Fruit fly (Drosophila melanogaster) whole organism, embryonic: ENCODE results near the gene Rcd2.

Experiments used
- Atf-2 ChIP-seq: fragments of 200-800 bp; sonication (Bioruptor generic); optimal IDR thresholded peaks from 2 replicates; lab custom pipeline; 2016; ENCODE audit warnings: missing biosample characterization, missing genetic modification characterization
- Blimp-1 ChIP-seq: fragments of 200-800 bp; sonication (Bioruptor generic); optimal IDR thresholded peaks from 3 replicates; lab custom pipeline; 2018; ENCODE audit warnings: missing biosample characterization, missing genetic modification characterization, mild to moderate bottlenecking, moderate library complexity, missing genetic modification reagents
- C15 ChIP-seq: fragments of 200-800 bp; sonication (Bioruptor generic); IDR thresholded peaks from 3 replicates; pipeline ENCODE4 v1.3.6; 2022; ENCODE audit warnings: missing biosample characterization, missing genetic modification characterization
- CG12942 ChIP-seq: fragments of 200-800 bp; sonication (Bioruptor generic); optimal IDR thresholded peaks from 3 replicates; lab custom pipeline; 2016; ENCODE audit warnings: missing biosample characterization, missing genetic modification characterization
- CG13123 ChIP-seq: fragments of 200-800 bp; sonication (Bioruptor generic); optimal IDR thresholded peaks from 2 replicates; lab custom pipeline; 2016; ENCODE audit warnings: missing biosample characterization, missing genetic modification characterization
- CG14667 ChIP-seq: fragments of 200-800 bp; sonication (Bioruptor generic); IDR thresholded peaks from 2 replicates; pipeline ENCODE4 v1.3.6; 2022; ENCODE audit warnings: missing biosample characterization, missing genetic modification characterization
- CG15514 ChIP-seq: fragments of 200-800 bp; sonication (Bioruptor generic); optimal IDR thresholded peaks from 3 replicates; lab custom pipeline; 2017; ENCODE audit warnings: missing biosample characterization, missing genetic modification characterization, mild to moderate bottlenecking, moderate library complexity, missing genetic modification reagents
- CG15601 ChIP-seq: fragments of 200-800 bp; sonication (Bioruptor generic); optimal IDR thresholded peaks from 3 replicates; lab custom pipeline; 2019; ENCODE audit warnings: missing biosample characterization, mild to moderate bottlenecking, missing genetic modification characterization, moderate library complexity
- CG1647 ChIP-seq: fragments of 200-800 bp; sonication (Bioruptor generic); optimal IDR thresholded peaks from 3 replicates; lab custom pipeline; 2016; ENCODE audit warnings: missing biosample characterization, missing genetic modification characterization
- CG18764 ChIP-seq: fragments of 200-800 bp; sonication (Bioruptor generic); optimal IDR thresholded peaks from 3 replicates; lab custom pipeline; 2016; ENCODE audit warnings: missing biosample characterization, missing genetic modification characterization
- CG2678 ChIP-seq: fragments of 200-800 bp; sonication (Bioruptor generic); optimal IDR thresholded peaks from 3 replicates; lab custom pipeline; 2019; ENCODE audit warnings: missing biosample characterization, mild to moderate bottlenecking, missing genetic modification characterization, moderate library complexity
- CG2712 ChIP-seq: fragments of 200-800 bp; optimal IDR thresholded peaks from 3 replicates; lab custom pipeline; 2019; ENCODE audit warnings: missing biosample characterization, mild to moderate bottlenecking, missing genetic modification characterization, moderate library complexity
- CG2889 ChIP-seq: fragments of 200-800 bp; sonication (Bioruptor generic); IDR thresholded peaks from 3 replicates; pipeline ENCODE4 v1.3.6; 2022; ENCODE audit warnings: missing biosample characterization, missing genetic modification characterization
- CG3065 ChIP-seq: fragments of 200-800 bp; sonication (Bioruptor generic); optimal IDR thresholded peaks from 2 replicates; lab custom pipeline; 2016; ENCODE audit warnings: missing biosample characterization, missing genetic modification characterization
- CG33557 ChIP-seq: fragments of 200-800 bp; sonication (Bioruptor generic); optimal IDR thresholded peaks from 2 replicates; lab custom pipeline; 2019; ENCODE audit warnings: missing biosample characterization, mild to moderate bottlenecking, missing genetic modification characterization, moderate library complexity
- CG3995 ChIP-seq: fragments of 200-800 bp; sonication (Bioruptor generic); optimal IDR thresholded peaks from 3 replicates; lab custom pipeline; 2016; ENCODE audit warnings: missing biosample characterization, missing genetic modification characterization
- CG6175 ChIP-seq: fragments of 200-800 bp; sonication (Bioruptor generic); IDR thresholded peaks from 3 replicates; pipeline ENCODE4 v1.3.6; 2022; ENCODE audit warnings: missing biosample characterization, missing genetic modification characterization
- CG7556 ChIP-seq: fragments of 200-800 bp; sonication (Bioruptor generic); optimal IDR thresholded peaks from 2 replicates; lab custom pipeline; 2017; ENCODE audit warnings: missing biosample characterization, mild to moderate bottlenecking, missing genetic modification characterization
- CG8089 ChIP-seq: fragments of 200-800 bp; sonication (Bioruptor generic); optimal IDR thresholded peaks from 3 replicates; lab custom pipeline; 2016; ENCODE audit warnings: missing biosample characterization, missing genetic modification characterization
- CG9817 ChIP-seq: fragments of 200-800 bp; sonication (Bioruptor generic); optimal IDR thresholded peaks from 2 replicates; lab custom pipeline; 2018; ENCODE audit warnings: missing biosample characterization, mild to moderate bottlenecking, missing genetic modification characterization, moderate library complexity
- Dip3 ChIP-seq: fragments of 200-800 bp; sonication (Bioruptor generic); optimal IDR thresholded peaks from 3 replicates; lab custom pipeline; 2016; ENCODE audit warnings: missing biosample characterization, missing genetic modification characterization
- Doc2 ChIP-seq: fragments of 200-800 bp; sonication (Bioruptor generic); IDR thresholded peaks from 2 replicates; pipeline ENCODE4 v1.3.6; 2022; ENCODE audit warnings: missing biosample characterization, missing genetic modification characterization
- Doc3 ChIP-seq: fragments of 200-800 bp; sonication (Bioruptor generic); IDR thresholded peaks from 3 replicates; pipeline ENCODE4 v1.3.6; 2022; ENCODE audit warnings: missing biosample characterization, missing genetic modification characterization; ENCODE audit not compliant: partially characterized antibody
- H15 ChIP-seq: fragments of 200-800 bp; sonication (Bioruptor generic); IDR thresholded peaks from 3 replicates; pipeline ENCODE4 v1.3.6; 2022; ENCODE audit warnings: missing biosample characterization, missing genetic modification characterization
- Hr39 ChIP-seq: fragments of >200 bp; optimal IDR thresholded peaks from 2 replicates; lab custom pipeline; 2017
- Hr51 ChIP-seq, 2 experiments: fragments of 200-800 bp; sonication (Bioruptor generic); optimal IDR thresholded peaks; 2 replicates in 1 of 2; 3 replicates in 1 of 2; lab custom pipeline; 2016 to 2018; ENCODE audit warnings: missing biosample characterization in 2 of 2, missing genetic modification characterization in 2 of 2, mild to moderate bottlenecking in 1 of 2, moderate library complexity in 1 of 2
- MTF-1 ChIP-seq: fragments of 200-800 bp; sonication (Bioruptor generic); optimal IDR thresholded peaks from 2 replicates; lab custom pipeline; 2018; ENCODE audit warnings: missing biosample characterization, mild to moderate bottlenecking, missing genetic modification characterization, borderline replicate concordance
- Med ChIP-seq: fragments of 200-800 bp; sonication (Bioruptor generic); peaks from one replicate; lab custom pipeline; 2016; ENCODE audit warnings: missing biosample characterization, missing genetic modification characterization, mild to moderate bottlenecking, inconsistent platforms, moderate library complexity
- Mes4 ChIP-seq: fragments of 200-800 bp; sonication (Bioruptor generic); optimal IDR thresholded peaks from 2 replicates; lab custom pipeline; 2016; ENCODE audit warnings: missing biosample characterization, missing genetic modification characterization
- Oaz ChIP-seq: fragments of 200-800 bp; sonication (Bioruptor generic); IDR thresholded peaks from 2 replicates; pipeline ENCODE4 v1.3.6; 2022; ENCODE audit warnings: missing biosample characterization, missing genetic modification characterization
- Poxn ChIP-seq: fragments of 200-800 bp; sonication (Bioruptor generic); IDR thresholded peaks from 2 replicates; pipeline ENCODE4 v1.3.6; 2022; ENCODE audit warnings: missing biosample characterization, missing genetic modification characterization
- Sry-δ ChIP-seq: fragments of 200-800 bp; sonication (Bioruptor generic); optimal IDR thresholded peaks from 2 replicates; lab custom pipeline; 2016; ENCODE audit warnings: missing biosample characterization, missing genetic modification characterization
- TFAM ChIP-seq: fragments of 200-800 bp; sonication (Bioruptor generic); optimal IDR thresholded peaks from 2 replicates; lab custom pipeline; 2017; ENCODE audit warnings: missing biosample characterization, missing genetic modification characterization, inconsistent platforms
- abd-A ChIP-seq: fragments of 200-800 bp; sonication (Bioruptor generic); optimal IDR thresholded peaks from 3 replicates; lab custom pipeline; 2019; ENCODE audit warnings: missing biosample characterization, mild to moderate bottlenecking, missing genetic modification characterization, moderate library complexity
- al ChIP-seq: fragments of 200-800 bp; sonication (Bioruptor generic); IDR thresholded peaks from 2 replicates; pipeline ENCODE4 v1.3.6; 2022; ENCODE audit warnings: missing biosample characterization, missing genetic modification characterization
- dimm ChIP-seq: fragments of 200-800 bp; sonication (Bioruptor generic); IDR thresholded peaks from 2 replicates; pipeline ENCODE4 v1.3.6; 2022; ENCODE audit warnings: missing biosample characterization, missing genetic modification characterization
- en ChIP-seq: fragments of 200-800 bp; sonication (Bioruptor generic); optimal IDR thresholded peaks from 2 replicates; lab custom pipeline; 2016; ENCODE audit warnings: missing biosample characterization, missing genetic modification characterization
- ewg ChIP-seq: fragments of 200-800 bp; sonication (Bioruptor generic); optimal IDR thresholded peaks from 3 replicates; lab custom pipeline; 2017; ENCODE audit warnings: mild to moderate bottlenecking, missing biosample characterization, missing genetic modification reagents, missing genetic modification characterization
- fd64A ChIP-seq: fragments of 200-800 bp; sonication (Bioruptor generic); optimal IDR thresholded peaks from 3 replicates; lab custom pipeline; 2018; ENCODE audit warnings: missing biosample characterization, mild to moderate bottlenecking, missing genetic modification characterization
- gfzf ChIP-seq: fragments of 200-800 bp; sonication (Bioruptor generic); optimal IDR thresholded peaks from 2 replicates; lab custom pipeline; 2016; ENCODE audit warnings: missing biosample characterization, mild to moderate bottlenecking, missing genetic modification characterization, moderate library complexity
- hb ChIP-seq: fragments of 200-800 bp; sonication (Bioruptor generic); IDR thresholded peaks from 3 replicates; pipeline ENCODE4 v1.3.6; 2022; ENCODE audit warnings: missing biosample characterization, missing genetic modification characterization; ENCODE audit not compliant: partially characterized antibody
- jigr1 ChIP-seq: fragments of 200-800 bp; sonication (Bioruptor generic); IDR thresholded peaks from 3 replicates; pipeline ENCODE4 v1.3.6; 2022; ENCODE audit warnings: missing biosample characterization, missing genetic modification characterization
- jumu ChIP-seq: fragments of 200-800 bp; sonication (Bioruptor generic); optimal IDR thresholded peaks from 3 replicates; lab custom pipeline; 2016; ENCODE audit warnings: missing biosample characterization, missing genetic modification characterization
- peb ChIP-seq: fragments of 200-800 bp; sonication (Bioruptor generic); IDR thresholded peaks from 2 replicates; pipeline ENCODE4 v1.3.6; 2022; ENCODE audit warnings: missing biosample characterization, missing genetic modification characterization
- pzg ChIP-seq: fragments of 200-800 bp; sonication (Bioruptor generic); optimal IDR thresholded peaks from 3 replicates; lab custom pipeline; 2018; ENCODE audit warnings: missing biosample characterization, mild to moderate bottlenecking, missing genetic modification characterization, moderate library complexity
- ranshi ChIP-seq: fragments of 200-800 bp; sonication (Bioruptor generic); IDR thresholded peaks from 2 replicates; pipeline ENCODE4 v1.3.6; 2022; ENCODE audit warnings: missing biosample characterization, missing genetic modification characterization
- schlank ChIP-seq: fragments of 200-800 bp; sonication (Bioruptor generic); optimal IDR thresholded peaks from 2 replicates; lab custom pipeline; 2018; ENCODE audit warnings: missing biosample characterization, mild to moderate bottlenecking, missing genetic modification characterization
- seq ChIP-seq: fragments of 200-800 bp; sonication (Bioruptor generic); IDR thresholded peaks from 2 replicates; pipeline ENCODE4 v1.3.6; 2022; ENCODE audit warnings: missing biosample characterization, missing genetic modification characterization
- sima ChIP-seq: fragments of 200-800 bp; sonication (Bioruptor generic); optimal IDR thresholded peaks from 2 replicates; lab custom pipeline; 2016; ENCODE audit warnings: missing biosample characterization, missing genetic modification characterization
- sqz ChIP-seq: fragments of 200-800 bp; sonication (Bioruptor generic); optimal IDR thresholded peaks from 3 replicates; lab custom pipeline; 2018; ENCODE audit warnings: missing biosample characterization, mild to moderate bottlenecking, missing genetic modification characterization
- tgo ChIP-seq: fragments of 200-800 bp; sonication (Bioruptor generic); IDR thresholded peaks from 3 replicates; pipeline ENCODE4 v1.3.6; 2022; ENCODE audit warnings: missing biosample characterization, missing genetic modification characterization

The Rcd2 gene

DNA sequence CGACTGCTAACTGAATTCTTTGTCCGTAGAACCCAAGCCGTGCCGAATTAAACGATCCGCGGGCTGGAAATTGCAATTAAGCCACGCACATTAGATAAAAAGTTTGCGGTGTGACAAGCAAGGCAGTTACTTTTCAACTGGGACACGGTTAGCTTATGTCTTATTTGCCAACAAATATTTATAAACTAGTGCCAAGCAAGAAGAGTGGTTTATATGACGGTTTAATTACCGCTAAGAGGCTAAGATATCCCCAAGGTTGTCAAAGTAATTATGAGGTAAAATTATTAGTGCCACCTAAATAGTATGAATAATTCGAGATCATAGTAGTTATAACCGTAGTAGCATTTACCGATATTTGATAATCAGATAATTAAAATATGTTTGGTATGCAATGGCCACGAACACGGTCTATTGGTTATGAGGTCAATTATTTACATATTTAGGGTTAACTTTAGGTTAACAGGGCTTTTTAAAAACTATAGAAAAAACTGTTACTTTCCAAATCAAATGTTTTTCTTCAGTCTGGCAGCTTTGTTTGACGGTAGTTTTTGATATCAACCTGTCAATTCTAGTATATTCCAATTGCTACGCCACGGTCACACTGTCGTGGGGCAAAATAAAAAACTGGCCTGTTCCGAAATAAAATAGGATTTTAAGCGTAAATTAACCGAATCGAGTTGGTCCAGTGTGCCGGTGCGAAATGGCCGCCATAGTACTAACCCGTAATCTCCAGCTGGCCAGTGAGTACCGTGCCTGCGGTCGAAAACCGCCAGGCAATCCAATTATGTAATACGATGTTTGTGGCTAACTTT is 45.2 kb downstream of the Rcd2 start, which contains the start of gene ZnT77C (continued):
- TF ChIP-seq CG3995 (GFP tag; lab: Kevin White, UChicago) = peak; percentile 93
- TF ChIP-seq Blimp-1 (GFP tag; lab: Kevin White, UChicago) = no peak
- no peak for TF ChIP-seq Hr51 (GFP tag; optimal IDR thresholded peaks at IDR 0.05; lab: Kevin White, UChicago)
- TF ChIP-seq CG15514 (GFP tag; lab: Kevin White, UChicago) = peak; percentile 3
- TF ChIP-seq seq (GFP tag; lab: Robert Waterston, UW) = no peak
- TF ChIP-seq CG18764 = no peak
- no peak for TF ChIP-seq CG3065 (GFP tag; lab: Kevin White, UChicago)
- TF ChIP-seq hb (GFP tag; lab: Robert Waterston, UW) = no peak
- no peak for TF ChIP-seq dimm (GFP tag; lab: Robert Waterston, UW)
- TF ChIP-seq ranshi (GFP tag; lab: Robert Waterston, UW) = no peak
- TF ChIP-seq peb (GFP tag; lab: Robert Waterston, UW) = no peak
- no peak for TF ChIP-seq CG9817
- TF ChIP-seq en (GFP tag; lab: Kevin White, UChicago) = no peak
- TF ChIP-seq fd64A = no peak
- no peak for TF ChIP-seq H15 (GFP tag; lab: Robert Waterston, UW)
- no peak for TF ChIP-seq abd-A (tag; lab: Kevin White, UChicago)
- no peak for TF ChIP-seq CG12942
- TF ChIP-seq Poxn (GFP tag; lab: Robert Waterston, UW) = no peak
- TF ChIP-seq jumu (GFP tag; lab: Kevin White, UChicago) = no peak
- no peak for TF ChIP-seq ewg (GFP tag; lab: Kevin White, UChicago)
- TF ChIP-seq gfzf = peak; percentile 84
- TF ChIP-seq tgo = no peak
- TF ChIP-seq sima = no peak
- TF ChIP-seq jigr1 (GFP tag; lab: Robert Waterston, UW) = no peak
- TF ChIP-seq CG7556 (GFP tag; lab: Kevin White, UChicago) = no peak
- no peak for TF ChIP-seq C15
- TF ChIP-seq CG33557 = no peak
- no peak for TF ChIP-seq CG1647
- no peak for TF ChIP-seq Hr39 (lab: Kevin White, UChicago)
- TF ChIP-seq schlank = no peak
- TF ChIP-seq CG2712 = no peak
- no peak for TF ChIP-seq sqz (GFP tag; lab: Kevin White, UChicago)
- TF ChIP-seq Doc3 (GFP tag; lab: Robert Waterston, UW) = no peak
- TF ChIP-seq Oaz (GFP tag; lab: Robert Waterston, UW) = no peak
- TF ChIP-seq MTF-1 (GFP tag; lab: Kevin White, UChicago) = no peak
- TF ChIP-seq CG8089 (GFP tag; lab: Kevin White, UChicago) = no peak
- no peak for TF ChIP-seq Dip3
- TF ChIP-seq pzg (GFP tag; lab: Kevin White, UChicago) = peak; percentile 80
- no peak for TF ChIP-seq CG14667 (GFP tag; lab: Robert Waterston, UW)
- peak; percentile 5 for TF ChIP-seq Sry-δ (GFP tag; lab: Kevin White, UChicago)
- TF ChIP-seq TFAM (GFP tag; lab: Kevin White, UChicago) = no peak
- TF ChIP-seq Atf-2 (GFP tag; lab: Kevin White, UChicago) = no peak
- TF ChIP-seq Mes4 (GFP tag; lab: Kevin White, UChicago) = no peak
- peak; percentile 32 for TF ChIP-seq Med (GFP tag; lab: Kevin White, UChicago)
- TF ChIP-seq CG6175 (GFP tag; lab: Robert Waterston, UW) = no peak
- TF ChIP-seq al (GFP tag; lab: Robert Waterston, UW) = no peak
- peak; percentile 32 for TF ChIP-seq CG2678 (tag; lab: Kevin White, UChicago)
- no peak for TF ChIP-seq CG15601 (tag; lab: Kevin White, UChicago)
- TF ChIP-seq CG13123 = no peak
- no peak for TF ChIP-seq CG2889
- no peak for TF ChIP-seq Doc2 (GFP tag; lab: Robert Waterston, UW)
